Fruit fly (Drosophila melanogaster) whole organism, embryonic: ENCODE measurements around the gene nSMase.

Source experiments
- CG4424 ChIP-seq: fragments of 200-800 bp; sonication (Bioruptor generic); optimal IDR thresholded peaks from 3 replicates; lab custom pipeline; 2016; ENCODE audit warnings: missing biosample characterization, missing genetic modification characterization
- peb ChIP-seq: fragments of 200-800 bp; sonication (Bioruptor generic); IDR thresholded peaks from 2 replicates; pipeline ENCODE4 v1.3.6; 2022; ENCODE audit warnings: missing biosample characterization, missing genetic modification characterization
- row ChIP-seq: fragments of 200-800 bp; sonication (Bioruptor generic); IDR thresholded peaks from 3 replicates; pipeline ENCODE4 v1.3.6; 2022; ENCODE audit warnings: missing biosample characterization, missing genetic modification characterization

dm6 chr3L:3236319-3236718 lies 17.4 kb downstream of the nSMase start:
- TF ChIP-seq peb (GFP tag; lab: Robert Waterston, UW) (no peak), CG4424 (no peak), row (no peak)
